Fruit fly (Drosophila melanogaster): Measurements from ENCODE around the gene CG14275.

Gene CG14275

dm6 chr2L:8299194-8299811, 28.0 kb upstream of the CG14275 start (continued):
- peak; percentile 83 for TF ChIP-seq lbe (GFP tag; optimal IDR thresholded peaks at IDR 0.05)
- peak; percentile 25; the same call in 1 of the 2 replicates for TF ChIP-seq amos (GFP tag; IDR thresholded peaks at IDR 0.05; ENCODE audit: partially characterized antibody)
- TF ChIP-seq Med (GFP tag), result peak; percentile 34
- TF ChIP-seq seq (GFP tag; IDR thresholded peaks at IDR 0.05), result no peak
- 0 out of 3 replicates have a peak, but pooled peaks have one; percentile 29 for TF ChIP-seq CG17361 (GFP tag; IDR thresholded peaks at IDR 0.05)
- TF ChIP-seq Hr3 (GFP tag; optimal IDR thresholded peaks at IDR 0.05), result no peak
- peak; percentile 15; the same call in 1 of the 2 replicates for TF ChIP-seq Xrp1 (GFP tag; IDR thresholded peaks at IDR 0.05)
- TF ChIP-seq CG2712 (tag; optimal IDR thresholded peaks at IDR 0.05), result peak; percentile 25
- TF ChIP-seq sug (tag; optimal IDR thresholded peaks at IDR 0.05), result no peak
- peak; percentile 46; the same call in 1 of the 2 replicates for TF ChIP-seq Drgx (GFP tag; IDR thresholded peaks at IDR 0.05)
- 0 out of 3 replicates have a peak, but pooled peaks have one; percentile 15 for TF ChIP-seq row (GFP tag; IDR thresholded peaks at IDR 0.05)
- TF ChIP-seq sens (GFP tag), result peak; percentile 38
- no peak for TF ChIP-seq croc (GFP tag; conservative IDR thresholded peaks at IDR 0.05)
- no peak for TF ChIP-seq CG17328 (GFP tag; IDR thresholded peaks at IDR 0.05)
- TF ChIP-seq cas (GFP tag; IDR thresholded peaks at IDR 0.05), result no peak
- no peak for TF ChIP-seq Camta (GFP tag; optimal IDR thresholded peaks at IDR 0.05)
- TF ChIP-seq CG4404 (GFP tag; IDR thresholded peaks at IDR 0.05), result 0 out of 2 replicates have a peak, but pooled peaks have one; percentile 10
- 0 out of 2 replicates have a peak, but pooled peaks have one; percentile 3 for TF ChIP-seq sim (GFP tag; IDR thresholded peaks at IDR 0.05)
- TF ChIP-seq CG9727 (GFP tag; optimal IDR thresholded peaks at IDR 0.05), result peak; percentile 10
- peak; percentile 32 for TF ChIP-seq Ets65A (GFP tag)
- TF ChIP-seq lola (GFP tag; optimal IDR thresholded peaks at IDR 0.05), result peak in 1 of 3 experiments; percentile 13
- peak; percentile 93 for TF ChIP-seq nom (GFP tag; optimal IDR thresholded peaks at IDR 0.05)

- TF ChIP-seq CG34224 (GFP tag; IDR thresholded peaks at IDR 0.05; ENCODE audit: partially characterized antibody) (0 out of 3 replicates have a peak, but pooled peaks have one; percentile 16), klu (GFP tag; IDR thresholded peaks at IDR 0.05) (no peak), ftz-f1 (GFP tag; optimal IDR thresholded peaks at IDR 0.05) (no peak), Dip2 (GFP tag; IDR thresholded peaks at IDR 0.05) (no peak), Awh (GFP tag; IDR thresholded peaks at IDR 0.05) (peak; percentile 44; the same call in 1 of the 2 replicates), CG10209 (GFP tag; optimal IDR thresholded peaks at IDR 0.05) (no peak), Rfx (GFP tag; IDR thresholded peaks at IDR 0.05) (peak; percentile 21; the same call in 1 of the 2 replicates), Myb (GFP tag; optimal IDR thresholded peaks at IDR 0.05) (peak; percentile 55), crol (GFP tag; IDR thresholded peaks at IDR 0.05) (peak; percentile 29; the same call in 1 of the 2 replicates), Med (GFP tag) (peak; percentile 50), nom (GFP tag; optimal IDR thresholded peaks at IDR 0.05) (peak; percentile 16), Fer3 (tag; optimal IDR thresholded peaks at IDR 0.05) (no peak), Hsf (GFP tag; optimal IDR thresholded peaks at IDR 0.05) (no peak), Sin3A (optimal IDR thresholded peaks at IDR 0.05) (peak; percentile 10), CG13624 (GFP tag; optimal IDR thresholded peaks at IDR 0.05) (peak; percentile 40), CG13287 (GFP tag; IDR thresholded peaks at IDR 0.05; ENCODE audit: partially characterized antibody) (peak; percentile 5; the same call in 1 of the 2 replicates), sd (tag; optimal IDR thresholded peaks at IDR 0.05) (peak; percentile 88), CG15479 (GFP tag; optimal IDR thresholded peaks at IDR 0.05) (peak; percentile 81), gfzf (GFP tag; optimal IDR thresholded peaks at IDR 0.05) (peak; percentile 84), CG12659 (GFP tag; optimal IDR thresholded peaks at IDR 0.05) (peak; percentile 35), Elba2 (GFP tag; optimal IDR thresholded peaks at IDR 0.05) (peak; percentile 3), HmgD (GFP tag; optimal IDR thresholded peaks at IDR 0.05) (no peak), stc (GFP tag; IDR thresholded peaks at IDR 0.05) (0 out of 2 replicates have a peak, but pooled peaks have one; percentile 25), bigmax (GFP tag; optimal IDR thresholded peaks at IDR 0.05) (peak; percentile 17), kah (GFP tag; optimal IDR thresholded peaks at IDR 0.05) (peak; percentile 56), Hand (GFP tag; optimal IDR thresholded peaks at IDR 0.05) (no peak), Dref (GFP tag; IDR thresholded peaks at IDR 0.05) (no peak)
Measured at dm6 chr2L:8300220-8301167, 26.8 kb upstream of the CG14275 start, which contains the start of gene Btk. Btk (minus strand) TSS chr2L:8301079.

All from whole organism, embryonic.